Worm (Caenorhabditis elegans) whole organism, young adult: ENCODE results near the gene B0244.4.

Experiments used
- B0019.2 ChIP-seq: fragments of 200-800 bp; sonication (Bioruptor generic); conservative IDR thresholded peaks from 2 replicates; pipeline ENCODE4 v1.3.6; 2022; ENCODE audit warnings: missing genetic modification reagents, missing genetic modification characterization, missing compliant biosample characterization
- C17E4.6 ChIP-seq: fragments of 200-800 bp; sonication (Bioruptor generic); IDR thresholded peaks from 2 replicates; pipeline ENCODE4 v1.3.6; 2022; ENCODE audit warnings: missing genetic modification reagents, missing genetic modification characterization, missing compliant biosample characterization
- F10E7.11 ChIP-seq: sonication (generic microtip); optimal IDR thresholded peaks from 2 replicates; lab custom pipeline; 2017; ENCODE audit warnings: mild to moderate bottlenecking, missing genetic modification characterization, moderate library complexity, missing compliant biosample characterization
- F22D6.2 ChIP-seq: sonication (generic microtip); optimal IDR thresholded peaks from 2 replicates; lab custom pipeline; 2016; ENCODE audit warnings: mild to moderate bottlenecking, missing genetic modification characterization, missing compliant biosample characterization
- F33H1.4 ChIP-seq: fragments of 200-800 bp; sonication (Bioruptor generic); IDR thresholded peaks from 2 replicates; pipeline ENCODE4 v1.3.6; 2022; ENCODE audit warnings: missing genetic modification reagents, missing genetic modification characterization, missing compliant biosample characterization
- F37B4.10 ChIP-seq: fragments of 200-800 bp; sonication (Bioruptor generic); IDR thresholded peaks from 2 replicates; pipeline ENCODE4 v1.3.6; 2022; ENCODE audit warnings: missing genetic modification characterization, missing compliant biosample characterization
- T07F8.4 ChIP-seq: sonication (generic microtip); optimal IDR thresholded peaks from 2 replicates; lab custom pipeline; 2016; ENCODE audit warnings: mild to moderate bottlenecking, missing genetic modification characterization, moderate library complexity, missing compliant biosample characterization
- Y53F4B.3 ChIP-seq: fragments of 200-800 bp; sonication (Bioruptor generic); IDR thresholded peaks from 2 replicates; pipeline ENCODE4 v1.3.6; 2022; ENCODE audit warnings: missing genetic modification reagents, missing genetic modification characterization, missing compliant biosample characterization
- Y67H2A.10 ChIP-seq: fragments of 200-800 bp; sonication (Bioruptor generic); conservative IDR thresholded peaks from 2 replicates; pipeline ENCODE4 v1.3.6; 2022; ENCODE audit warnings: missing genetic modification reagents, missing genetic modification characterization, missing compliant biosample characterization
- Y79H2A.3 ChIP-seq: fragments of 200-800 bp; sonication (Bioruptor generic); conservative IDR thresholded peaks from 2 replicates; pipeline ENCODE4 v1.3.6; 2022; ENCODE audit warnings: missing genetic modification reagents, missing genetic modification characterization, missing compliant biosample characterization
- ZK185.1 ChIP-seq: sonication (generic microtip); optimal IDR thresholded peaks from 2 replicates; lab custom pipeline; 2016; ENCODE audit warnings: mild to moderate bottlenecking, missing genetic modification characterization, missing compliant biosample characterization; ENCODE audit not compliant: poor library complexity, severe bottlenecking
- ama-1 ChIP-seq, 3 experiments: fragments of 150-350 bp in 1 of 3; sonication (generic microtip) in 2 of 3; optimal IDR thresholded peaks; 2 replicates each; lab custom pipeline; 2014 to 2018; ENCODE audit warnings: missing biosample characterization in 2 of 3, missing genetic modification characterization in 2 of 3, missing genetic modification reagents in 2 of 3
- aptf-3 ChIP-seq: fragments of 200-800 bp; sonication (Bioruptor generic); IDR thresholded peaks from 2 replicates; pipeline ENCODE4 v1.3.6; 2022; ENCODE audit warnings: missing genetic modification characterization, missing compliant biosample characterization
- athp-1 ChIP-seq: sonication (generic microtip); optimal IDR thresholded peaks from 2 replicates; lab custom pipeline; 2017; ENCODE audit warnings: mild to moderate bottlenecking, missing genetic modification characterization, missing compliant biosample characterization
- cebp-1 ChIP-seq, 2 experiments: fragments of 200-800 bp in 1 of 2; sonication (Bioruptor generic) in 1 of 2; sonication (generic microtip) in 1 of 2; IDR thresholded peaks in 1 of 2; optimal IDR thresholded peaks in 1 of 2; 2 replicates each; pipeline versions ENCODE4 v1.3.6 to Lab custom; 2017 to 2022; ENCODE audit warnings: missing compliant biosample characterization in 2 of 2, missing genetic modification characterization in 2 of 2, mild to moderate bottlenecking in 1 of 2, missing genetic modification reagents in 1 of 2, moderate library complexity in 1 of 2
- ceh-27 ChIP-seq: fragments of 200-800 bp; sonication (Bioruptor generic); optimal IDR thresholded peaks from 2 replicates; lab custom pipeline; 2018; ENCODE audit warnings: mild to moderate bottlenecking, missing genetic modification characterization, moderate library complexity, missing compliant biosample characterization
- ceh-40 ChIP-seq: fragments of 200-800 bp; sonication (Bioruptor generic); IDR thresholded peaks from 2 replicates; pipeline ENCODE4 v1.3.6; 2022; ENCODE audit warnings: missing genetic modification characterization, missing compliant biosample characterization
- ceh-58 ChIP-seq: fragments of 200-800 bp; sonication (Bioruptor generic); IDR thresholded peaks from 2 replicates; pipeline ENCODE4 v1.3.6; 2022; ENCODE audit warnings: missing genetic modification characterization, missing compliant biosample characterization
- ceh-91 ChIP-seq: fragments of 200-800 bp; sonication (Bioruptor generic); IDR thresholded peaks from 2 replicates; pipeline ENCODE4 v1.3.6; 2022; ENCODE audit warnings: missing genetic modification reagents, missing genetic modification characterization, missing compliant biosample characterization
- chd-7 ChIP-seq: sonication (generic microtip); optimal IDR thresholded peaks from 2 replicates; lab custom pipeline; 2016; ENCODE audit warnings: mild to moderate bottlenecking, missing genetic modification characterization, moderate library complexity, missing compliant biosample characterization
- efl-1 ChIP-seq: fragments of 150-350 bp; optimal IDR thresholded peaks from 2 replicates; lab custom pipeline; 2014; ENCODE audit warnings: missing biosample characterization, missing genetic modification reagents, missing genetic modification characterization
- egl-44 ChIP-seq: fragments of 200-800 bp; sonication (Bioruptor generic); IDR thresholded peaks from 2 replicates; pipeline ENCODE4 v1.3.6; 2022; ENCODE audit warnings: missing genetic modification reagents, missing genetic modification characterization, missing compliant biosample characterization
- ekl-4 ChIP-seq: fragments of 200-800 bp; sonication (Bioruptor generic); IDR thresholded peaks from 2 replicates; pipeline ENCODE4 v1.3.6; 2022; ENCODE audit warnings: missing genetic modification reagents, missing genetic modification characterization, missing compliant biosample characterization
- gei-17 ChIP-seq: fragments of 200-800 bp; sonication (Bioruptor generic); optimal IDR thresholded peaks from 2 replicates; lab custom pipeline; 2018; ENCODE audit warnings: mild to moderate bottlenecking, missing genetic modification characterization, missing compliant biosample characterization
- hlh-12 ChIP-seq: sonication (generic microtip); optimal IDR thresholded peaks from 2 replicates; lab custom pipeline; 2016; ENCODE audit warnings: missing genetic modification characterization, missing compliant biosample characterization
- hlh-26 ChIP-seq: fragments of 200-800 bp; sonication (Bioruptor generic); conservative IDR thresholded peaks from 2 replicates; pipeline ENCODE4 v1.3.6; 2022; ENCODE audit warnings: missing genetic modification reagents, missing genetic modification characterization, missing compliant biosample characterization
- lin-26 ChIP-seq: fragments of 200-800 bp; sonication (Bioruptor generic); IDR thresholded peaks from 2 replicates; pipeline ENCODE4 v1.3.6; 2022; ENCODE audit warnings: missing genetic modification reagents, missing genetic modification characterization, missing compliant biosample characterization
- lin-35 ChIP-seq, 3 experiments: fragments of 150-350 bp in 2 of 3; sonication (generic microtip) in 1 of 3; optimal IDR thresholded peaks; 2 replicates each; lab custom pipeline; 2014 to 2018; ENCODE audit warnings: missing biosample characterization in 3 of 3, missing genetic modification characterization in 3 of 3, missing genetic modification reagents in 3 of 3
- lin-40 ChIP-seq: sonication (generic microtip); optimal IDR thresholded peaks from 2 replicates; lab custom pipeline; 2016; ENCODE audit warnings: missing genetic modification characterization, mild to moderate bottlenecking, missing compliant biosample characterization, missing genotype, missing genetic modification reagents
- lin-54 ChIP-seq: fragments of 200-800 bp; sonication (Bioruptor generic); optimal IDR thresholded peaks from 2 replicates; lab custom pipeline; 2018; ENCODE audit warnings: mild to moderate bottlenecking, missing genetic modification characterization, missing compliant biosample characterization
- lir-1 ChIP-seq: fragments of 200-800 bp; sonication (Bioruptor generic); conservative IDR thresholded peaks from 2 replicates; pipeline ENCODE4 v1.3.6; 2022; ENCODE audit warnings: missing genetic modification reagents, missing genetic modification characterization, missing compliant biosample characterization
- lsy-27 ChIP-seq: sonication (generic microtip); optimal IDR thresholded peaks from 2 replicates; lab custom pipeline; 2017; ENCODE audit warnings: missing genetic modification characterization, mild to moderate bottlenecking, missing compliant biosample characterization, antibody characterized with exemption, missing genotype, borderline replicate concordance; ENCODE audit not compliant: insufficient read depth
- madf-10 ChIP-seq: sonication (generic microtip); optimal IDR thresholded peaks from 2 replicates; lab custom pipeline; 2016; ENCODE audit warnings: mild to moderate bottlenecking, missing genetic modification characterization, missing compliant biosample characterization
- madf-6 ChIP-seq: fragments of 200-800 bp; sonication (Bioruptor generic); IDR thresholded peaks from 2 replicates; pipeline ENCODE4 v1.3.6; 2022; ENCODE audit warnings: missing genetic modification reagents, missing genetic modification characterization, missing compliant biosample characterization
- mcd-1 ChIP-seq: fragments of 200-800 bp; sonication (Bioruptor generic); IDR thresholded peaks from 2 replicates; pipeline ENCODE4 v1.3.6; 2022; ENCODE audit warnings: missing genetic modification reagents, missing genetic modification characterization, missing compliant biosample characterization
- nfyb-1 ChIP-seq: fragments of 200-800 bp; sonication (Bioruptor generic); IDR thresholded peaks from 2 replicates; pipeline ENCODE4 v1.3.6; 2022; ENCODE audit warnings: missing genetic modification reagents, missing genetic modification characterization, missing compliant biosample characterization
- nhr-27 ChIP-seq: fragments of 200-800 bp; sonication (Bioruptor generic); optimal IDR thresholded peaks from 2 replicates; lab custom pipeline; 2018; ENCODE audit warnings: mild to moderate bottlenecking, missing genetic modification characterization, moderate library complexity, missing compliant biosample characterization
- nhr-80 ChIP-seq: sonication (generic microtip); optimal IDR thresholded peaks from 2 replicates; lab custom pipeline; 2016; ENCODE audit warnings: missing genetic modification characterization, missing compliant biosample characterization
- pha-4 ChIP-seq: fragments of 150-350 bp; sonication (generic microtip); optimal IDR thresholded peaks from 2 replicates; lab custom pipeline; 2014; ENCODE audit warnings: missing biosample characterization, missing genetic modification reagents, missing genetic modification characterization
- rcor-1 ChIP-seq: fragments of 200-800 bp; sonication (Bioruptor generic); IDR thresholded peaks from 2 replicates; pipeline ENCODE4 v1.3.6; 2022; ENCODE audit warnings: missing genetic modification reagents, missing genetic modification characterization, missing compliant biosample characterization
- rpc-1 ChIP-seq, 2 experiments: fragments of 150-350 bp in 1 of 2; sonication (generic microtip) in 1 of 2; optimal IDR thresholded peaks; 2 replicates each; lab custom pipeline; 2014 to 2018; ENCODE audit warnings: missing biosample characterization in 1 of 2, missing genetic modification characterization in 1 of 2, missing genetic modification reagents in 1 of 2, missing genotype in 1 of 2
- snpc-4 ChIP-seq, 5 experiments: fragments of 150-350 bp in 1 of 5; sonication (generic microtip) in 4 of 5; optimal IDR thresholded peaks; 2 replicates each; lab custom pipeline; 2014 to 2018; ENCODE audit warnings: missing genetic modification characterization in 5 of 5, missing biosample characterization in 3 of 5, antibody characterized with exemption in 2 of 5, mild to moderate bottlenecking in 2 of 5, missing compliant biosample characterization in 2 of 5, missing genotype in 2 of 5, moderate library complexity in 2 of 5, missing genetic modification reagents in 1 of 5
- somi-1 ChIP-seq: fragments of 200-800 bp; sonication (Bioruptor generic); optimal IDR thresholded peaks from 2 replicates; lab custom pipeline; 2018; ENCODE audit warnings: mild to moderate bottlenecking, missing genetic modification characterization, missing compliant biosample characterization
- sptf-2 ChIP-seq: fragments of 200-800 bp; sonication (Bioruptor generic); optimal IDR thresholded peaks from 2 replicates; lab custom pipeline; 2018; ENCODE audit warnings: mild to moderate bottlenecking, missing genetic modification characterization, missing compliant biosample characterization
- tlf-1 ChIP-seq: fragments of 200-800 bp; sonication (Bioruptor generic); optimal IDR thresholded peaks from 2 replicates; lab custom pipeline; 2018; ENCODE audit warnings: mild to moderate bottlenecking, missing genetic modification characterization, missing compliant biosample characterization

The B0244.4 gene

ce11 chrIII:5721888-5722287, 25.4 kb upstream of the B0244.4 start (continued):
- 0 out of 2 replicates have a peak, but pooled peaks have one; percentile 29 for TF ChIP-seq lir-1
- peak; percentile 4 for TF ChIP-seq somi-1 (GFP tag; lab: Kevin White, UChicago)
- TF ChIP-seq lin-54 (GFP tag; lab: Kevin White, UChicago), result peak; percentile 77
- peak; percentile 46; the same call in 1 of the 2 replicates for TF ChIP-seq F33H1.4 (GFP tag; lab: Robert Waterston, UW)
- TF ChIP-seq nfyb-1, result peak; percentile 62; the same call in 1 of the 2 replicates
- peak; percentile 96 for TF ChIP-seq ZK185.1
- TF ChIP-seq madf-10 (tag; lab: Kevin White, UChicago), result peak; percentile 27
- TF ChIP-seq lin-35 (GFP tag; optimal IDR thresholded peaks at IDR 0.05; lab: Kevin White, UChicago), result peak in 1 of 3 experiments; percentile 75
- TF ChIP-seq ama-1 (optimal IDR thresholded peaks at IDR 0.05; lab: Kevin White, UChicago), result no peak
- no peak for TF ChIP-seq ama-1 (GFP tag; optimal IDR thresholded peaks at IDR 0.05; lab: Kevin White, UChicago)
- TF ChIP-seq chd-7 (tag; lab: Kevin White, UChicago), result peak; percentile 20
- TF ChIP-seq C17E4.6 (GFP tag; lab: Robert Waterston, UW), result no peak
- TF ChIP-seq nhr-80, result peak; percentile 48
- TF ChIP-seq ceh-58, result no peak
- TF ChIP-seq cebp-1 (GFP tag; IDR thresholded peaks at IDR 0.05; lab: Robert Waterston, UW), result no peak
- TF ChIP-seq cebp-1 (tag; optimal IDR thresholded peaks at IDR 0.05; lab: Kevin White, UChicago), result peak; percentile 51
- TF ChIP-seq snpc-4 (GFP tag; optimal IDR thresholded peaks at IDR 0.05; lab: Kevin White, UChicago), result no peak
- peak in 3 of 4 experiments; percentile 40 to 42 (median 42) for TF ChIP-seq snpc-4 (tag; optimal IDR thresholded peaks at IDR 0.05; lab: Kevin White, UChicago)
- TF ChIP-seq rpc-1 (optimal IDR thresholded peaks at IDR 0.05; lab: Kevin White, UChicago), result no peak
- TF ChIP-seq rpc-1 (tag; optimal IDR thresholded peaks at IDR 0.05; lab: Kevin White, UChicago), result no peak
- TF ChIP-seq mcd-1 (GFP tag; lab: Robert Waterston, UW), result peak; percentile 68
- peak; percentile 4 for TF ChIP-seq gei-17
- TF ChIP-seq efl-1, result peak; percentile 7
- TF ChIP-seq athp-1 (tag; lab: Kevin White, UChicago), result peak; percentile 12
- TF ChIP-seq tlf-1 (GFP tag; lab: Kevin White, UChicago), result peak; percentile 16
- peak; percentile 61; the same call in 1 of the 2 replicates for TF ChIP-seq madf-6 (GFP tag; lab: Robert Waterston, UW)
- TF ChIP-seq lin-26, result no peak
- peak; percentile 73 for TF ChIP-seq ceh-27 (GFP tag; lab: Kevin White, UChicago)
- TF ChIP-seq F22D6.2 (tag; lab: Kevin White, UChicago), result peak; percentile 25
- TF ChIP-seq lin-40 (tag; lab: Kevin White, UChicago), result peak; percentile 61
- no peak for TF ChIP-seq aptf-3
- TF ChIP-seq ceh-40 (GFP tag; lab: Robert Waterston, UW), result no peak

ce11 chrIII:5722550-5722949, 24.7 kb upstream of the B0244.4 start, which contains the start of gene wrm-1:
Gene wrm-1, plus strand, starts transcription at chrIII:5722850.
- no peak for TF ChIP-seq T07F8.4 (tag; lab: Kevin White, UChicago)
- TF ChIP-seq gei-17, result no peak
- no peak for TF ChIP-seq ceh-91
- no peak for TF ChIP-seq F37B4.10 (GFP tag; lab: Robert Waterston, UW)
- TF ChIP-seq hlh-12 (tag; lab: Kevin White, UChicago), result no peak

ce11 chrIII:5727827-5728226, 19.5 kb upstream of the B0244.4 start, which contains the start of gene egg-1:
Gene egg-1, plus strand, starts transcription at chrIII:5728180.
- no peak for TF ChIP-seq pha-4 (tag; lab: Kevin White, UChicago)
- TF ChIP-seq Y53F4B.3 (GFP tag; lab: Robert Waterston, UW), result 0 out of 2 replicates have a peak, but pooled peaks have one; percentile 17
- TF ChIP-seq Y67H2A.10, result no peak
- peak; percentile 83 for TF ChIP-seq rcor-1
- TF ChIP-seq hlh-26 (GFP tag; lab: Robert Waterston, UW), result no peak
- TF ChIP-seq rpc-1 (optimal IDR thresholded peaks at IDR 0.05; lab: Kevin White, UChicago), result no peak
- no peak for TF ChIP-seq rpc-1 (tag; optimal IDR thresholded peaks at IDR 0.05; lab: Kevin White, UChicago)
- no peak for TF ChIP-seq sptf-2
- no peak for TF ChIP-seq lsy-27 (tag; lab: Kevin White, UChicago)
- 0 out of 2 replicates have a peak, but pooled peaks have one; percentile 59 for TF ChIP-seq ekl-4 (GFP tag; lab: Robert Waterston, UW)
- TF ChIP-seq lin-54 (GFP tag; lab: Kevin White, UChicago), result peak; percentile 95
- no peak for TF ChIP-seq F10E7.11 (tag; lab: Kevin White, UChicago)
- peak; percentile 78 for TF ChIP-seq B0019.2
- no peak for TF ChIP-seq egl-44
- TF ChIP-seq nhr-27, result no peak
- peak; percentile 50; the same call in 1 of the 2 replicates for TF ChIP-seq Y79H2A.3 (GFP tag; lab: Robert Waterston, UW)
